Worm (Caenorhabditis elegans): ENCODE results near the gene cku-70.
A peak's percentile ranks its signal among the peaks of the same experiment; 100 is the strongest.

cku-70 gene

ce11 chrIII:11202992-11203391 is 48.4 kb downstream of the cku-70 start:
- TF ChIP-seq pat-9 (tag; optimal IDR thresholded peaks at IDR 0.05) (peak; percentile 8), lim-6 (tag; optimal IDR thresholded peaks at IDR 0.05) (no peak), fax-1 (tag; optimal IDR thresholded peaks at IDR 0.05) (no peak), ceh-24 (tag; optimal IDR thresholded peaks at IDR 0.05) (no peak), unc-3 (GFP tag; conservative IDR thresholded peaks at IDR 0.05) (no peak), unc-3 (tag; optimal IDR thresholded peaks at IDR 0.05) (no peak), ceh-34 (tag; optimal IDR thresholded peaks at IDR 0.05) (peak; percentile 20), syd-9 (tag; optimal IDR thresholded peaks at IDR 0.05) (no peak), C38D4.7 (GFP tag; optimal IDR thresholded peaks at IDR 0.05) (no peak), eyg-1 (tag; optimal IDR thresholded peaks at IDR 0.05) (no peak), zip-5 (tag; optimal IDR thresholded peaks at IDR 0.05) (no peak), fkh-6 (tag; optimal IDR thresholded peaks at IDR 0.05) (no peak), ceh-19 (GFP tag; optimal IDR thresholded peaks at IDR 0.05) (no peak), pha-2 (tag; optimal IDR thresholded peaks at IDR 0.05) (no peak), ztf-16 (tag; optimal IDR thresholded peaks at IDR 0.05) (no peak), gmeb-2 (tag; optimal IDR thresholded peaks at IDR 0.05) (no peak), pax-1 (tag; optimal IDR thresholded peaks at IDR 0.05) (no peak), dmd-4 (tag; optimal IDR thresholded peaks at IDR 0.05; ENCODE audit: borderline replicate concordance) (no peak), ceh-18 (tag; optimal IDR thresholded peaks at IDR 0.05) (peak; percentile 33), che-1 (tag; optimal IDR thresholded peaks at IDR 0.05) (no peak), rnt-1 (tag; optimal IDR thresholded peaks at IDR 0.05) (no peak), mec-3 (tag; optimal IDR thresholded peaks at IDR 0.05; ENCODE audit: borderline replicate concordance) (no peak), npax-4 (tag; optimal IDR thresholded peaks at IDR 0.05) (no peak), dve-1 (tag; optimal IDR thresholded peaks at IDR 0.05) (no peak), ref-2 (tag; optimal IDR thresholded peaks at IDR 0.05) (no peak), sox-2 (GFP tag; IDR thresholded peaks at IDR 0.05) (no peak), hlh-15 (tag; optimal IDR thresholded peaks at IDR 0.05) (no peak), hlh-8 (tag; optimal IDR thresholded peaks at IDR 0.05) (no peak), nhr-232 (tag; optimal IDR thresholded peaks at IDR 0.05) (no peak), madf-2 (tag; optimal IDR thresholded peaks at IDR 0.05) (no peak), nfya-1 (tag; optimal IDR thresholded peaks at IDR 0.05) (peak; percentile 21), tbx-7 (tag; optimal IDR thresholded peaks at IDR 0.05) (no peak)

- TF ChIP-seq pha-2 (tag; optimal IDR thresholded peaks at IDR 0.05) (no peak), C38D4.7 (GFP tag; optimal IDR thresholded peaks at IDR 0.05) (no peak), hlh-30 (tag; optimal IDR thresholded peaks at IDR 0.05; ENCODE audit: insufficient read depth) (no peak), pag-3 (tag; optimal IDR thresholded peaks at IDR 0.05; ENCODE audit: borderline replicate concordance) (no peak), syd-9 (tag; optimal IDR thresholded peaks at IDR 0.05) (no peak), madf-2 (tag; optimal IDR thresholded peaks at IDR 0.05) (no peak), pat-9 (tag; optimal IDR thresholded peaks at IDR 0.05) (no peak), dmd-4 (tag; optimal IDR thresholded peaks at IDR 0.05; ENCODE audit: borderline replicate concordance) (no peak), ets-4 (tag; optimal IDR thresholded peaks at IDR 0.05) (no peak), eyg-1 (tag; optimal IDR thresholded peaks at IDR 0.05) (no peak), ceh-18 (tag; optimal IDR thresholded peaks at IDR 0.05) (no peak)
Measured at ce11 chrIII:11206875-11207274, 52.2 kb downstream of the cku-70 start.

- TF ChIP-seq dve-1 (tag; optimal IDR thresholded peaks at IDR 0.05) (peak; percentile 96), K09A11.1 (tag; optimal IDR thresholded peaks at IDR 0.05; ENCODE audit: insufficient read depth) (no peak)
Measured at ce11 chrIII:11207825-11208224, 53.2 kb downstream of the cku-70 start.

- TF ChIP-seq unc-42 (tag; optimal IDR thresholded peaks at IDR 0.05) (no peak), pag-3 (tag; optimal IDR thresholded peaks at IDR 0.05; ENCODE audit: borderline replicate concordance) (no peak), ceh-18 (tag; optimal IDR thresholded peaks at IDR 0.05) (no peak), pat-9 (tag; optimal IDR thresholded peaks at IDR 0.05) (no peak), elt-4 (tag; optimal IDR thresholded peaks at IDR 0.05) (no peak), hlh-15 (tag; optimal IDR thresholded peaks at IDR 0.05) (no peak)
Measured at ce11 chrIII:11208371-11208770, 53.7 kb downstream of the cku-70 start.
